Fruit fly (Drosophila melanogaster): ENCODE data around the gene Erk7.
A peak's percentile ranks its signal among the peaks of the same experiment; 100 is the strongest.

Erk7 gene

dm6 chrX:9248040-9248439 is 19.5 kb downstream of the Erk7 start (continued):
- TF ChIP-seq CG11294 (GFP tag; IDR thresholded peaks at IDR 0.05) (no peak), CG10631 (GFP tag; optimal IDR thresholded peaks at IDR 0.05) (peak; percentile 52), Ets96B (tag; optimal IDR thresholded peaks at IDR 0.05) (peak; percentile 61), CG8119 (GFP tag; IDR thresholded peaks at IDR 0.05) (peak; percentile 71), salr (GFP tag; optimal IDR thresholded peaks at IDR 0.05) (peak in 1 of 2 experiments; percentile 23), Hr4 (GFP tag; optimal IDR thresholded peaks at IDR 0.05) (peak; percentile 47), CG8632 (GFP tag; optimal IDR thresholded peaks at IDR 0.05) (peak; percentile 27), CG7368 (GFP tag; optimal IDR thresholded peaks at IDR 0.05) (no peak), Blimp-1 (GFP tag; optimal IDR thresholded peaks at IDR 0.05) (no peak), Hr39 (GFP tag; optimal IDR thresholded peaks at IDR 0.05) (peak; percentile 20), CG11902 (GFP tag; optimal IDR thresholded peaks at IDR 0.05) (no peak), CG4318 (GFP tag; optimal IDR thresholded peaks at IDR 0.05) (no peak), Lpt (GFP tag; optimal IDR thresholded peaks at IDR 0.05) (no peak), CG31627 (GFP tag; optimal IDR thresholded peaks at IDR 0.05) (peak; percentile 13), Hr38 (GFP tag; optimal IDR thresholded peaks at IDR 0.05) (no peak)

dm6 chrX:9247171-9247783 is 20.2 kb downstream of the Erk7 start, which contains the start of the genes amx and Dsor1:
Gene amx (minus strand): TSS chrX:9247336.
Gene Dsor1 (plus strand): TSS chrX:9247342.
- TF ChIP-seq dac (GFP tag; optimal IDR thresholded peaks at IDR 0.05) = no peak
- TF ChIP-seq svp (GFP tag) = peak; percentile 11
- TF ChIP-seq fkh (GFP tag; optimal IDR thresholded peaks at IDR 0.05) = no peak
- peak; percentile 59 for TF ChIP-seq Eip78C (GFP tag)
- TF ChIP-seq Sox14 (GFP tag; optimal IDR thresholded peaks at IDR 0.05) = peak; percentile 7
- no peak for TF ChIP-seq OdsH (GFP tag; optimal IDR thresholded peaks at IDR 0.05)

- TF ChIP-seq net (GFP tag; optimal IDR thresholded peaks at IDR 0.05) (no peak), Blimp-1 (GFP tag; optimal IDR thresholded peaks at IDR 0.05) (no peak), esn (GFP tag; optimal IDR thresholded peaks at IDR 0.05) (peak; percentile 65), OdsH (GFP tag; optimal IDR thresholded peaks at IDR 0.05) (no peak), CG31627 (GFP tag; optimal IDR thresholded peaks at IDR 0.05) (peak; percentile 76), fd85E (GFP tag; optimal IDR thresholded peaks at IDR 0.05) (no peak), dac (GFP tag; optimal IDR thresholded peaks at IDR 0.05) (no peak), CG6808 (GFP tag; optimal IDR thresholded peaks at IDR 0.05) (no peak), salr (GFP tag; optimal IDR thresholded peaks at IDR 0.05) (no peak), eg (GFP tag; IDR thresholded peaks at IDR 0.05) (no peak), svp (GFP tag) (peak; percentile 82), CG11294 (GFP tag; IDR thresholded peaks at IDR 0.05) (0 out of 2 replicates have a peak, but pooled peaks have one; percentile 35), spab (GFP tag; optimal IDR thresholded peaks at IDR 0.05) (no peak), CG3919 (GFP tag; optimal IDR thresholded peaks at IDR 0.05) (no peak), CG34406 (GFP tag; optimal IDR thresholded peaks at IDR 0.05) (peak; percentile 38), CG11762 (GFP tag; optimal IDR thresholded peaks at IDR 0.05; ENCODE audit: insufficient read depth) (no peak), Eip93F (GFP tag; optimal IDR thresholded peaks at IDR 0.05) (no peak), Gug (GFP tag; IDR thresholded peaks at IDR 0.05) (peak; percentile 40), dsx (GFP tag; optimal IDR thresholded peaks at IDR 0.05; ENCODE audit: poor library complexity, severe bottlenecking) (no peak), CG1621 (tag; optimal IDR thresholded peaks at IDR 0.05) (no peak), CG11902 (GFP tag; optimal IDR thresholded peaks at IDR 0.05) (peak; percentile 45), Eip78C (GFP tag) (no peak), CG6276 (GFP tag; optimal IDR thresholded peaks at IDR 0.05) (no peak), CG6163 (GFP tag; IDR thresholded peaks at IDR 0.05) (no peak), fd59A (GFP tag; optimal IDR thresholded peaks at IDR 0.05) (peak; percentile 20), Lpt (GFP tag; optimal IDR thresholded peaks at IDR 0.05) (no peak), CG10631 (GFP tag; optimal IDR thresholded peaks at IDR 0.05) (no peak), pdm3 (GFP tag; optimal IDR thresholded peaks at IDR 0.05) (no peak), CG3032 (tag; optimal IDR thresholded peaks at IDR 0.05) (peak; percentile 65), CG6854 (GFP tag; optimal IDR thresholded peaks at IDR 0.05) (no peak), CG32006 (GFP tag; optimal IDR thresholded peaks at IDR 0.05) (no peak), CG15336 (GFP tag; IDR thresholded peaks at IDR 0.05) (0 out of 2 replicates have a peak, but pooled peaks have one; percentile 33), acj6 (GFP tag; optimal IDR thresholded peaks at IDR 0.05) (no peak), Ets21C (GFP tag; optimal IDR thresholded peaks at IDR 0.05) (no peak), Met (GFP tag; optimal IDR thresholded peaks at IDR 0.05) (no peak), Sox102F (GFP tag; optimal IDR thresholded peaks at IDR 0.05) (no peak), CG8632 (GFP tag; optimal IDR thresholded peaks at IDR 0.05) (no peak)
Observed at dm6 chrX:9243417-9243884, 24.0 kb downstream of the Erk7 start, which contains the start of the genes mxc and Larp7. Gene mxc (minus strand): TSS chrX:9243467. Gene Larp7 (plus strand): TSS chrX:9243817.
